Worm (Caenorhabditis elegans) whole organism, L2 larva: ENCODE measurements around the gene B0361.9.
A peak's percentile ranks its signal among the peaks of the same experiment; 100 is the strongest.

Experiments
- Y55F3AM.14 ChIP-seq: fragments of 200-800 bp; sonication (Bioruptor generic); optimal IDR thresholded peaks from 2 replicates; lab custom pipeline; 2018; ENCODE audit warnings: mild to moderate bottlenecking, missing genetic modification characterization, missing compliant biosample characterization
- ZK546.5 ChIP-seq: sonication (generic microtip); optimal IDR thresholded peaks from 2 replicates; lab custom pipeline; 2017; ENCODE audit warnings: missing biosample characterization, missing genetic modification characterization
- ama-1 ChIP-seq: fragments of 150-350 bp; optimal IDR thresholded peaks from 2 replicates; lab custom pipeline; 2018; ENCODE audit warnings: inconsistent platforms
- ceh-16 ChIP-seq: fragments of 150-350 bp; optimal IDR thresholded peaks from 2 replicates; lab custom pipeline; 2014; ENCODE audit warnings: missing biosample characterization, missing genetic modification characterization
- ceh-82 ChIP-seq: fragments of 150-350 bp; optimal IDR thresholded peaks from 2 replicates; lab custom pipeline; 2014; ENCODE audit warnings: missing biosample characterization, missing genetic modification characterization
- crh-2 ChIP-seq: sonication (generic microtip); optimal IDR thresholded peaks from 2 replicates; lab custom pipeline; 2017; ENCODE audit warnings: missing biosample characterization, missing genetic modification characterization
- egl-27 ChIP-seq: sonication (generic microtip); optimal IDR thresholded peaks from 3 replicates; lab custom pipeline; 2017; ENCODE audit warnings: missing biosample characterization, missing genetic modification reagents, missing genetic modification characterization
- elt-1 ChIP-seq: fragments of 150-350 bp; optimal IDR thresholded peaks from 2 replicates; lab custom pipeline; 2014; ENCODE audit warnings: missing biosample characterization, missing genetic modification characterization
- elt-3 ChIP-seq: sonication (generic microtip); optimal IDR thresholded peaks from 2 replicates; lab custom pipeline; 2017; ENCODE audit warnings: missing biosample characterization, missing genetic modification characterization
- fos-1 ChIP-seq: fragments of 150-350 bp; optimal IDR thresholded peaks from 2 replicates; lab custom pipeline; 2014; ENCODE audit warnings: missing biosample characterization, missing genetic modification characterization
- lin-11 ChIP-seq: fragments of 150-350 bp; sonication (generic microtip); optimal IDR thresholded peaks from 2 replicates; lab custom pipeline; 2014; ENCODE audit warnings: missing biosample characterization, missing genetic modification characterization, inconsistent platforms, mixed read lengths
- lin-13 ChIP-seq: fragments of 150-350 bp; optimal IDR thresholded peaks from 2 replicates; lab custom pipeline; 2014; ENCODE audit warnings: missing biosample characterization, missing genetic modification reagents, missing genetic modification characterization
- lin-39 ChIP-seq: fragments of 150-350 bp; optimal IDR thresholded peaks from 2 replicates; lab custom pipeline; 2014; ENCODE audit warnings: missing biosample characterization, missing genetic modification reagents, missing genetic modification characterization
- lsy-2 ChIP-seq, 2 experiments: fragments of 150-350 bp in 1 of 2; sonication (generic microtip) in 1 of 2; optimal IDR thresholded peaks; 2 replicates each; lab custom pipeline; 2014 to 2017; ENCODE audit warnings: missing biosample characterization in 2 of 2, missing genetic modification characterization in 2 of 2
- mab-5 ChIP-seq: fragments of 150-350 bp; optimal IDR thresholded peaks from 2 replicates; lab custom pipeline; 2014; ENCODE audit warnings: missing biosample characterization, missing genetic modification characterization
- mdl-1 ChIP-seq, 2 experiments: fragments of 150-350 bp in 1 of 2; sonication (generic microtip) in 1 of 2; optimal IDR thresholded peaks; 2 replicates each; lab custom pipeline; 2017; ENCODE audit warnings: missing biosample characterization in 2 of 2, missing genetic modification characterization in 2 of 2
- nhr-11 ChIP-seq: fragments of 150-350 bp; optimal IDR thresholded peaks from 2 replicates; lab custom pipeline; 2014; ENCODE audit warnings: missing biosample characterization, missing genetic modification characterization
- nhr-12 ChIP-seq: fragments of 150-350 bp; optimal IDR thresholded peaks from 2 replicates; lab custom pipeline; 2014; ENCODE audit warnings: missing biosample characterization, missing genetic modification characterization
- nhr-129 ChIP-seq: fragments of 150-350 bp; optimal IDR thresholded peaks from 2 replicates; lab custom pipeline; 2014; ENCODE audit warnings: missing biosample characterization, missing genetic modification characterization
- nhr-21 ChIP-seq: fragments of 150-350 bp; optimal IDR thresholded peaks from 2 replicates; lab custom pipeline; 2014; ENCODE audit warnings: missing biosample characterization, missing genetic modification characterization
- nhr-23 ChIP-seq: fragments of 150-350 bp; optimal IDR thresholded peaks from 2 replicates; lab custom pipeline; 2014; ENCODE audit warnings: missing biosample characterization, missing genetic modification reagents, missing genetic modification characterization
- nhr-237 ChIP-seq: fragments of 150-350 bp; optimal IDR thresholded peaks from 2 replicates; lab custom pipeline; 2014; ENCODE audit warnings: missing biosample characterization, missing genetic modification characterization
- nhr-25 ChIP-seq: fragments of 150-350 bp; sonication (generic microtip); optimal IDR thresholded peaks from 3 replicates; lab custom pipeline; 2014; ENCODE audit warnings: missing biosample characterization, missing genetic modification characterization
- nhr-6 ChIP-seq: fragments of 150-350 bp; optimal IDR thresholded peaks from 2 replicates; lab custom pipeline; 2014; ENCODE audit warnings: missing biosample characterization, missing genetic modification characterization
- skn-1 ChIP-seq: sonication (generic microtip); optimal IDR thresholded peaks from 2 replicates; lab custom pipeline; 2017; ENCODE audit warnings: missing biosample characterization, missing genetic modification characterization
- sma-3 ChIP-seq: sonication (generic microtip); optimal IDR thresholded peaks from 2 replicates; lab custom pipeline; 2016; ENCODE audit warnings: missing genetic modification reagents, missing genetic modification characterization, missing compliant biosample characterization
- sma-9 ChIP-seq, 2 experiments: fragments of 150-350 bp in 1 of 2; sonication (generic microtip) in 1 of 2; optimal IDR thresholded peaks; 2 replicates each; lab custom pipeline; 2014 to 2016; ENCODE audit warnings: missing genetic modification characterization in 2 of 2, mild to moderate bottlenecking in 1 of 2, missing biosample characterization in 1 of 2, missing compliant biosample characterization in 1 of 2, missing genetic modification reagents in 1 of 2, moderate library complexity in 1 of 2
- ztf-11 ChIP-seq: sonication (generic microtip); optimal IDR thresholded peaks from 2 replicates; lab custom pipeline; 2017; ENCODE audit warnings: missing biosample characterization, missing genetic modification characterization
- ztf-4 ChIP-seq: fragments of 150-350 bp; optimal IDR thresholded peaks from 2 replicates; lab custom pipeline; 2014; ENCODE audit warnings: missing biosample characterization, missing genetic modification characterization

Gene B0361.9

DNA sequence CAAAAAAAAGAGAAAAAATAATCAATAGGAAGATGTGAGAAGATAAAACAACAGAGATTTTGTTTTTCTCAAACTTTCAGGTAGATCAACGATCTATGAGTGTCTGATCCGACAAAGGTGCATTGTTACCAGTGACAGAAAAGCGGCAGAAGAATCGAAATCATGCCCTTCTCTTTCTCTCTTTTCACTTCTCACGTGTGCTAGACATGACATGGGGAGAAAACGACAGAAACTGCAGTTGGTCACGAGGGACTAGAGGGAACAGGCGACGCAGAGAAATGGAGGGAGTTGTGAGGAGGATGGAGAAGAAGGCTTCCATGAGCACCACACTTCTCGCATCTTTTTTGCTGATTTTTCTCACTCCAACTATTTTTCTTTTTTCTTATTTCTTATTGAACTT, 35.8 kb upstream of the B0361.9 start, which contains the start of gene F56C9.10 (continued):
- TF ChIP-seq mdl-1 (tag; optimal IDR thresholded peaks at IDR 0.05; lab: Kevin White, UChicago) (peak; percentile 90 to 95), lin-13 (peak; percentile 77), nhr-237 (tag; lab: Kevin White, UChicago) (no peak), skn-1 (tag; lab: Kevin White, UChicago) (peak; percentile 1), mab-5 (tag; lab: Kevin White, UChicago) (peak; percentile 35), nhr-23 (tag; lab: Kevin White, UChicago) (no peak), lin-11 (tag; lab: Kevin White, UChicago) (peak; percentile 77), elt-3 (no peak), sma-9 (GFP tag; optimal IDR thresholded peaks at IDR 0.05; lab: Kevin White, UChicago) (peak; percentile 89), sma-9 (tag; optimal IDR thresholded peaks at IDR 0.05; lab: Kevin White, UChicago) (no peak), nhr-25 (tag; lab: Kevin White, UChicago) (peak; percentile 92), nhr-6 (tag; lab: Kevin White, UChicago) (peak; percentile 54), elt-1 (tag; lab: Kevin White, UChicago) (no peak), ztf-4 (peak; percentile 92), sma-3 (peak; percentile 88), fos-1 (tag; lab: Kevin White, UChicago) (peak; percentile 86), lsy-2 (tag; optimal IDR thresholded peaks at IDR 0.05; lab: Kevin White, UChicago) (peak; percentile 39 to 93), ceh-16 (no peak)

- TF ChIP-seq nhr-129 (tag; lab: Kevin White, UChicago) (peak; percentile 57), crh-2 (tag; lab: Kevin White, UChicago) (peak; percentile 11), lsy-2 (tag; optimal IDR thresholded peaks at IDR 0.05; lab: Kevin White, UChicago) (peak in 1 of 2 experiments; percentile 12)
- TF ChIP-seq, all 48 proteins: peak for 3; not testable (repeated sequence) for 45
Observed at ce11 chrIII:7333906-7334531, 34.6 kb upstream of the B0361.9 start.

- no peak for TF ChIP-seq Y55F3AM.14 (GFP tag; lab: Kevin White, UChicago)
- TF ChIP-seq ZK546.5 (tag; lab: Kevin White, UChicago): no peak
- no peak for TF ChIP-seq nhr-237 (tag; lab: Kevin White, UChicago)
- no peak for TF ChIP-seq fos-1 (tag; lab: Kevin White, UChicago)
- no peak for TF ChIP-seq nhr-11
- TF ChIP-seq nhr-129 (tag; lab: Kevin White, UChicago): no peak
- no peak for TF ChIP-seq nhr-23 (tag; lab: Kevin White, UChicago)
- TF ChIP-seq sma-9 (GFP tag; optimal IDR thresholded peaks at IDR 0.05; lab: Kevin White, UChicago): no peak
- no peak for TF ChIP-seq sma-9 (tag; optimal IDR thresholded peaks at IDR 0.05; lab: Kevin White, UChicago)
- TF ChIP-seq ceh-82 (tag; lab: Kevin White, UChicago): no peak
- TF ChIP-seq egl-27: no peak
- TF ChIP-seq ztf-11 (tag; lab: Kevin White, UChicago): no peak
- TF ChIP-seq nhr-6 (tag; lab: Kevin White, UChicago): no peak
- no peak for TF ChIP-seq elt-3
- no peak for TF ChIP-seq lin-39 (tag; lab: Kevin White, UChicago)
Observed at ce11 chrIII:7331671-7332070, 32.2 kb upstream of the B0361.9 start.

- TF ChIP-seq ztf-11 (tag; lab: Kevin White, UChicago) (no peak), nhr-25 (tag; lab: Kevin White, UChicago) (peak; percentile 48), nhr-21 (tag; lab: Kevin White, UChicago) (peak; percentile 30), crh-2 (tag; lab: Kevin White, UChicago) (peak; percentile 26), ama-1 (lab: Kevin White, UChicago) (peak; percentile 36), lsy-2 (tag; optimal IDR thresholded peaks at IDR 0.05; lab: Kevin White, UChicago) (peak in 1 of 2 experiments; percentile 29), nhr-12 (tag; lab: Kevin White, UChicago) (no peak)
- TF ChIP-seq, all 48 proteins: peak for 5
Observed at ce11 chrIII:7329155-7329732, 29.8 kb upstream of the B0361.9 start, which contains the start of gene lab-2. lab-2 (minus strand) TSS chrIII:7329607.

DNA sequence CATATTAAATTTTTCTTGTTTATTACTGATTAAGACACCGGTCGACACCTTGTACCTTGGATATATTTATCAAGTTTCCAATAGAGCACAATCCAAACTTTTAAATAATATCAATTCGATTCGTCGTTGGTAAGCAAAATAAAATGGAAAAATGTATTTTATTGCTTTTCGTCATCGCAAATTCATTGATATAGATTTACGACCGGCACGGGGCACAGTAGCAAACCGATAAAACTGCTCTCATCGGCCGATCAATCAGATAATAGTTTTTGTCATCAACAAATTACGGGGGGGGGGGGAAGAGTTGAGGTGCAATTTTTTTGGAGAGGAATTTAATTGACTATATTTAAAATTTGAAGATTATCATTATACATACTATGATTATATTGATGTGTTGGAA, 23.9 kb upstream of the B0361.9 start:
- TF ChIP-seq ztf-11 (tag; lab: Kevin White, UChicago) (no peak), fos-1 (tag; lab: Kevin White, UChicago) (peak; percentile 57)
